In genomic region chrIV:12268272-12269045, ce11 we compare ENCODE assay signal across 5 worm cellular contexts.
TF ChIP-seq lines count a peak whose summit lies in the region.

ppm-1.H (minus strand) TSS chrIV:12268322.
rpl-34 (plus strand) TSS chrIV:12268995.

TF ChIP-seq in whole organism, L1 larva, 84 proteins besides CTCF, POLR2A, EP300 and RAD21 (continues in another document):
- TF ChIP-seq ets-5 (GFP tag; IDR thresholded peaks at IDR 0.05; lab: Robert Waterston, UW) (no peak), rnt-1 (tag; optimal IDR thresholded peaks at IDR 0.05; lab: Kevin White, UChicago) (peak; percentile 55), skn-1 (tag; optimal IDR thresholded peaks at IDR 0.05; lab: Kevin White, UChicago) (peak; percentile 47), lin-13 (GFP tag; optimal IDR thresholded peaks at IDR 0.05; lab: Kevin White, UChicago) (peak; percentile 38), lin-35 (GFP tag; optimal IDR thresholded peaks at IDR 0.05; lab: Kevin White, UChicago) (peak; percentile 70 to 81), lin-14 (GFP tag; optimal IDR thresholded peaks at IDR 0.05; lab: Kevin White, UChicago) (peak; percentile 71), nhr-19 (GFP tag; conservative IDR thresholded peaks at IDR 0.05; lab: Robert Waterston, UW) (peak; percentile 20), F16B12.6 (tag; optimal IDR thresholded peaks at IDR 0.05; lab: Kevin White, UChicago) (peak; percentile 62), pag-3 (tag; optimal IDR thresholded peaks at IDR 0.05; lab: Kevin White, UChicago; ENCODE audit: borderline replicate concordance, insufficient read depth) (no peak), swsn-7 (tag; optimal IDR thresholded peaks at IDR 0.05; lab: Kevin White, UChicago) (peak; percentile 43), C16A3.4 (tag; optimal IDR thresholded peaks at IDR 0.05; lab: Kevin White, UChicago) (peak; percentile 75), dpl-1 (GFP tag; optimal IDR thresholded peaks at IDR 0.05; lab: Kevin White, UChicago) (peak; percentile 56 to 79 (median 66)), dsc-1 (tag; optimal IDR thresholded peaks at IDR 0.05; lab: Kevin White, UChicago) (peak; percentile 33), isw-1 (GFP tag; IDR thresholded peaks at IDR 0.05; lab: Robert Waterston, UW) (peak; percentile 38), efl-1 (optimal IDR thresholded peaks at IDR 0.05; lab: Kevin White, UChicago) (peak; percentile 73 to 86), efl-1 (GFP tag; optimal IDR thresholded peaks at IDR 0.05 in 1 of 2; lab: Kevin White, UChicago) (peak; percentile 69 to 87), unc-86 (tag; optimal IDR thresholded peaks at IDR 0.05; lab: Kevin White, UChicago) (peak; percentile 19)

TF ChIP-seq in whole organism, L3 larva, 47 proteins besides CTCF, POLR2A, EP300 and RAD21:
- TF ChIP-seq nfya-1 (tag; optimal IDR thresholded peaks at IDR 0.05; lab: Kevin White, UChicago; ENCODE audit: insufficient read depth) (peak; percentile 95), lin-39 (tag; optimal IDR thresholded peaks at IDR 0.05; lab: Kevin White, UChicago) (peak; percentile 85), pha-4 (tag; optimal IDR thresholded peaks at IDR 0.05; lab: Kevin White, UChicago) (peak; percentile 88), ceh-9 (tag; optimal IDR thresholded peaks at IDR 0.05; lab: Kevin White, UChicago) (no peak), skn-1 (tag; optimal IDR thresholded peaks at IDR 0.05; lab: Kevin White, UChicago) (peak; percentile 21), nhr-237 (tag; optimal IDR thresholded peaks at IDR 0.05; lab: Kevin White, UChicago) (no peak), elt-2 (tag; optimal IDR thresholded peaks at IDR 0.05; lab: Kevin White, UChicago) (no peak), pqm-1 (tag; optimal IDR thresholded peaks at IDR 0.05; lab: Kevin White, UChicago) (peak; percentile 11), unc-39 (tag; optimal IDR thresholded peaks at IDR 0.05; lab: Kevin White, UChicago) (no peak), unc-62 (GFP tag; optimal IDR thresholded peaks at IDR 0.05; lab: Kevin White, UChicago) (no peak), egl-5 (tag; optimal IDR thresholded peaks at IDR 0.05; lab: Kevin White, UChicago) (peak; percentile 87), nhr-23 (tag; optimal IDR thresholded peaks at IDR 0.05; lab: Kevin White, UChicago) (peak; percentile 27), nhr-25 (tag; optimal IDR thresholded peaks at IDR 0.05; lab: Kevin White, UChicago) (peak; percentile 37), aly-2 (tag; optimal IDR thresholded peaks at IDR 0.05; lab: Kevin White, UChicago) (no peak), ceh-16 (tag; optimal IDR thresholded peaks at IDR 0.05; lab: Kevin White, UChicago) (no peak), nhr-77 (tag; optimal IDR thresholded peaks at IDR 0.05; lab: Kevin White, UChicago) (no peak), lin-15B (tag; optimal IDR thresholded peaks at IDR 0.05; lab: Kevin White, UChicago) (peak; percentile 82), R02D3.7 (tag; optimal IDR thresholded peaks at IDR 0.05; lab: Kevin White, UChicago) (peak; percentile 88), hmg-11 (tag; optimal IDR thresholded peaks at IDR 0.05; lab: Kevin White, UChicago) (peak; percentile 31)
TF ChIP-seq in whole organism, L3 larva: peak in this region for 11.

TF ChIP-seq in whole organism, early embryonic, 17 proteins besides CTCF, POLR2A, EP300 and RAD21:
- TF ChIP-seq ceh-13 (GFP tag; optimal IDR thresholded peaks at IDR 0.05; lab: Kevin White, UChicago) (no peak), pes-1 (GFP tag; IDR thresholded peaks at IDR 0.05; lab: Robert Waterston, UW) (no peak), F13C5.2 (tag; optimal IDR thresholded peaks at IDR 0.05; lab: Kevin White, UChicago) (peak; percentile 34)

TF ChIP-seq in whole organism, midembryonic, 9 proteins besides CTCF, POLR2A, EP300 and RAD21:
- no peak for TF ChIP-seq klf-2 (GFP tag; conservative IDR thresholded peaks at IDR 0.05; lab: Robert Waterston, UW)
- TF ChIP-seq ztf-29 (GFP tag; IDR thresholded peaks at IDR 0.05; lab: Robert Waterston, UW), result peak; percentile 53; the same call in 1 of the 2 replicates
- TF ChIP-seq flt-1 (GFP tag; IDR thresholded peaks at IDR 0.05; lab: Robert Waterston, UW), result no peak; the same call in none of the 2 replicates
- TF ChIP-seq cog-1 (tag; optimal IDR thresholded peaks at IDR 0.05; lab: Kevin White, UChicago), result peak; percentile 37
- TF ChIP-seq T22C8.4 (GFP tag; IDR thresholded peaks at IDR 0.05; lab: Robert Waterston, UW), result 0 out of 2 replicates have a peak, but pooled peaks have one; percentile 20
- peak; percentile 61; the same call in 1 of the 2 replicates for TF ChIP-seq ztf-23 (GFP tag; IDR thresholded peaks at IDR 0.05; lab: Robert Waterston, UW)

TF ChIP-seq in whole organism, young adult, 124 proteins besides CTCF, POLR2A, EP300 and RAD21:
- TF ChIP-seq hmg-1.2 (GFP tag; IDR thresholded peaks at IDR 0.05; lab: Robert Waterston, UW) (peak; percentile 10; the same call in 1 of the 2 replicates), tlf-1 (GFP tag; optimal IDR thresholded peaks at IDR 0.05; lab: Kevin White, UChicago) (no peak), ceh-100 (GFP tag; IDR thresholded peaks at IDR 0.05; lab: Robert Waterston, UW) (no peak), madf-10 (tag; optimal IDR thresholded peaks at IDR 0.05; lab: Kevin White, UChicago) (no peak), F23B12.7 (tag; optimal IDR thresholded peaks at IDR 0.05; lab: Kevin White, UChicago; ENCODE audit: insufficient read depth) (peak; percentile 64), snpc-3.4 (tag; optimal IDR thresholded peaks at IDR 0.05; lab: Kevin White, UChicago) (peak; percentile 59), ceh-27 (GFP tag; optimal IDR thresholded peaks at IDR 0.05; lab: Kevin White, UChicago) (peak; percentile 8), attf-3 (GFP tag; conservative IDR thresholded peaks at IDR 0.05; lab: Robert Waterston, UW) (peak; percentile 40; the same call in 1 of the 2 replicates), egrh-3 (GFP tag; IDR thresholded peaks at IDR 0.05; lab: Robert Waterston, UW) (no peak), rpc-1 (optimal IDR thresholded peaks at IDR 0.05; lab: Kevin White, UChicago) (no peak), rpc-1 (tag; optimal IDR thresholded peaks at IDR 0.05; lab: Kevin White, UChicago) (no peak), chd-7 (tag; optimal IDR thresholded peaks at IDR 0.05; lab: Kevin White, UChicago) (no peak), egl-18 (GFP tag; IDR thresholded peaks at IDR 0.05; lab: Robert Waterston, UW) (no peak), F33H1.4 (GFP tag; IDR thresholded peaks at IDR 0.05; lab: Robert Waterston, UW) (peak; percentile 74), K11D2.4 (GFP tag; IDR thresholded peaks at IDR 0.05; lab: Robert Waterston, UW) (0 out of 2 replicates have a peak, but pooled peaks have one; percentile 18), nhr-90 (tag; optimal IDR thresholded peaks at IDR 0.05; lab: Kevin White, UChicago) (no peak), Y67H2A.10 (GFP tag; conservative IDR thresholded peaks at IDR 0.05; lab: Robert Waterston, UW) (no peak), hlh-26 (GFP tag; conservative IDR thresholded peaks at IDR 0.05; lab: Robert Waterston, UW) (no peak), cebp-1 (GFP tag; IDR thresholded peaks at IDR 0.05; lab: Robert Waterston, UW) (no peak), cebp-1 (tag; optimal IDR thresholded peaks at IDR 0.05; lab: Kevin White, UChicago) (no peak), efl-1 (GFP tag; optimal IDR thresholded peaks at IDR 0.05; lab: Kevin White, UChicago) (peak; percentile 39), attf-5 (GFP tag; optimal IDR thresholded peaks at IDR 0.05; lab: Kevin White, UChicago) (peak; percentile 43), hlh-12 (tag; optimal IDR thresholded peaks at IDR 0.05; lab: Kevin White, UChicago) (no peak), snpc-4 (GFP tag; optimal IDR thresholded peaks at IDR 0.05; lab: Kevin White, UChicago) (no peak), snpc-4 (tag; optimal IDR thresholded peaks at IDR 0.05; lab: Kevin White, UChicago) (peak in 3 of 4 experiments; percentile 7 to 48 (median 29)), ets-4 (GFP tag; optimal IDR thresholded peaks at IDR 0.05; lab: Kevin White, UChicago) (no peak), lsl-1 (GFP tag; optimal IDR thresholded peaks at IDR 0.05; lab: Kevin White, UChicago) (peak; percentile 76), F49E8.2 (tag; optimal IDR thresholded peaks at IDR 0.05; lab: Kevin White, UChicago; ENCODE audit: insufficient read depth) (peak; percentile 8), nhr-80 (tag; optimal IDR thresholded peaks at IDR 0.05; lab: Kevin White, UChicago) (no peak), pha-4 (tag; optimal IDR thresholded peaks at IDR 0.05; lab: Kevin White, UChicago) (no peak), tbp1 (GFP tag; optimal IDR thresholded peaks at IDR 0.05; lab: Kevin White, UChicago) (no peak), ama-1 (optimal IDR thresholded peaks at IDR 0.05; lab: Kevin White, UChicago) (no peak), ama-1 (GFP tag; optimal IDR thresholded peaks at IDR 0.05; lab: Kevin White, UChicago) (no peak), lin-35 (GFP tag; optimal IDR thresholded peaks at IDR 0.05; lab: Kevin White, UChicago) (peak in 1 of 3 experiments; percentile 46), akir-1 (GFP tag; optimal IDR thresholded peaks at IDR 0.05; lab: Kevin White, UChicago) (no peak), nhr-120 (GFP tag; IDR thresholded peaks at IDR 0.05; lab: Robert Waterston, UW) (no peak), rec-8 (tag; optimal IDR thresholded peaks at IDR 0.05; lab: Kevin White, UChicago) (no peak), cebp-2 (GFP tag; IDR thresholded peaks at IDR 0.05; lab: Robert Waterston, UW) (no peak)

Comparison
In these comparisons a context has a peak if more than half of its experiments do, and no peak if none do; other contexts are left out.
1. Of the 8 proteins assayed by ChIP-seq in both whole organism, young adult and whole organism, L1 larva: peak only in whole organism, young adult: snpc-4; only in whole organism, L1 larva: dpl-1; in both: efl-1; in neither: 4; mixed calls (peak in some experiments, not most) for 1.